Fruit fly (Drosophila melanogaster) whole organism, embryonic: Measurements from ENCODE around the gene CG34300.

ENCODE experiments used
- CG10147 ChIP-seq: fragments of 200-800 bp; sonication (Bioruptor generic); optimal IDR thresholded peaks from 2 replicates; lab custom pipeline; 2019; ENCODE audit warnings: missing biosample characterization, mild to moderate bottlenecking, missing genetic modification characterization, moderate library complexity
- CG12391 ChIP-seq: fragments of 200-800 bp; sonication (Bioruptor generic); optimal IDR thresholded peaks from 3 replicates; lab custom pipeline; 2018; ENCODE audit warnings: missing biosample characterization, mild to moderate bottlenecking, missing genetic modification characterization, moderate library complexity
- CG14710 ChIP-seq: fragments of 200-800 bp; sonication (Bioruptor generic); optimal IDR thresholded peaks from 3 replicates; lab custom pipeline; 2019; ENCODE audit warnings: missing biosample characterization, mild to moderate bottlenecking, missing genetic modification characterization, moderate library complexity
- CG14965 ChIP-seq: fragments of 200-800 bp; sonication (Bioruptor generic); optimal IDR thresholded peaks from 2 replicates; lab custom pipeline; 2016; ENCODE audit warnings: missing biosample characterization, missing genetic modification characterization, borderline replicate concordance
- CG15696 ChIP-seq: fragments of 200-800 bp; sonication (Bioruptor generic); optimal IDR thresholded peaks from 2 replicates; lab custom pipeline; 2019; ENCODE audit warnings: missing biosample characterization, mild to moderate bottlenecking, missing genetic modification characterization, moderate library complexity
- CG16815 ChIP-seq: fragments of 200-800 bp; sonication (Bioruptor generic); optimal IDR thresholded peaks from 3 replicates; lab custom pipeline; 2017; ENCODE audit warnings: missing biosample characterization, mild to moderate bottlenecking, missing genetic modification characterization
- CG18262 ChIP-seq: fragments of 200-800 bp; optimal IDR thresholded peaks from 3 replicates; lab custom pipeline; 2019; ENCODE audit warnings: missing biosample characterization, mild to moderate bottlenecking, missing genetic modification characterization, moderate library complexity
- CG2678 ChIP-seq: fragments of 200-800 bp; sonication (Bioruptor generic); optimal IDR thresholded peaks from 3 replicates; lab custom pipeline; 2019; ENCODE audit warnings: missing biosample characterization, mild to moderate bottlenecking, missing genetic modification characterization, moderate library complexity
- CG2875 ChIP-seq: fragments of 200-800 bp; sonication (Bioruptor generic); optimal IDR thresholded peaks from 2 replicates; lab custom pipeline; 2017; ENCODE audit warnings: missing biosample characterization, mild to moderate bottlenecking, missing genetic modification characterization, missing genetic modification reagents
- CG30403 ChIP-seq: fragments of 200-800 bp; sonication (Bioruptor generic); optimal IDR thresholded peaks from 3 replicates; lab custom pipeline; 2016; ENCODE audit warnings: missing biosample characterization, missing genetic modification characterization
- CG33213 ChIP-seq: fragments of 200-800 bp; sonication (Bioruptor generic); optimal IDR thresholded peaks from 3 replicates; lab custom pipeline; 2016; ENCODE audit warnings: missing biosample characterization, missing genetic modification characterization
- CG3995 ChIP-seq: fragments of 200-800 bp; sonication (Bioruptor generic); optimal IDR thresholded peaks from 3 replicates; lab custom pipeline; 2016; ENCODE audit warnings: missing biosample characterization, missing genetic modification characterization
- CG4617 ChIP-seq: fragments of 200-800 bp; sonication (Bioruptor generic); optimal IDR thresholded peaks from 3 replicates; lab custom pipeline; 2016; ENCODE audit warnings: missing biosample characterization, missing genetic modification characterization, borderline replicate concordance
- CG6272 ChIP-seq: fragments of 200-800 bp; sonication (Bioruptor generic); IDR thresholded peaks from 2 replicates; pipeline ENCODE4 v1.3.6; 2022; ENCODE audit warnings: missing biosample characterization, missing genetic modification characterization
- CG6765 ChIP-seq: fragments of 200-800 bp; sonication (Bioruptor generic); optimal IDR thresholded peaks from 3 replicates; lab custom pipeline; 2017; ENCODE audit warnings: missing biosample characterization, mild to moderate bottlenecking, missing genetic modification characterization
- CG7556 ChIP-seq: fragments of 200-800 bp; sonication (Bioruptor generic); optimal IDR thresholded peaks from 2 replicates; lab custom pipeline; 2017; ENCODE audit warnings: missing biosample characterization, mild to moderate bottlenecking, missing genetic modification characterization
- CG7987 ChIP-seq: fragments of 200-800 bp; sonication (Bioruptor generic); optimal IDR thresholded peaks from 2 replicates; lab custom pipeline; 2018; ENCODE audit warnings: missing biosample characterization, mild to moderate bottlenecking, missing genetic modification characterization, moderate library complexity
- CG8478 ChIP-seq: fragments of >200 bp; optimal IDR thresholded peaks from 2 replicates; lab custom pipeline; 2018
- CG9727 ChIP-seq: fragments of 200-800 bp; sonication (Bioruptor generic); optimal IDR thresholded peaks from 3 replicates; lab custom pipeline; 2017; ENCODE audit warnings: missing biosample characterization, mild to moderate bottlenecking, missing genetic modification characterization
- CG9876 ChIP-seq: fragments of 200-800 bp; sonication (Bioruptor generic); optimal IDR thresholded peaks from 2 replicates; lab custom pipeline; 2016; ENCODE audit warnings: missing biosample characterization, missing genetic modification characterization
- Camta ChIP-seq: fragments of 200-800 bp; sonication (Bioruptor generic); optimal IDR thresholded peaks from 2 replicates; lab custom pipeline; 2016; ENCODE audit warnings: missing biosample characterization, missing genetic modification characterization
- Dek ChIP-seq: fragments of 200-800 bp; sonication (Bioruptor generic); optimal IDR thresholded peaks from 3 replicates; lab custom pipeline; 2019; ENCODE audit warnings: missing biosample characterization, mild to moderate bottlenecking, missing genetic modification characterization, moderate library complexity
- Doc2 ChIP-seq: fragments of 200-800 bp; sonication (Bioruptor generic); IDR thresholded peaks from 2 replicates; pipeline ENCODE4 v1.3.6; 2022; ENCODE audit warnings: missing biosample characterization, missing genetic modification characterization
- Fer3 ChIP-seq: fragments of 200-800 bp; sonication (Bioruptor generic); optimal IDR thresholded peaks from 2 replicates; lab custom pipeline; 2018; ENCODE audit warnings: missing biosample characterization, mild to moderate bottlenecking, missing genetic modification characterization, moderate library complexity
- GATAe ChIP-seq: fragments of 200-800 bp; sonication (Bioruptor generic); conservative IDR thresholded peaks from 2 replicates; pipeline ENCODE4 v1.3.6; 2022; ENCODE audit warnings: missing biosample characterization, missing genetic modification characterization
- Hand ChIP-seq: fragments of 200-800 bp; sonication (Bioruptor generic); optimal IDR thresholded peaks from 2 replicates; lab custom pipeline; 2017; ENCODE audit warnings: mild to moderate bottlenecking, missing biosample characterization, missing genetic modification reagents, missing genetic modification characterization
- Hmx ChIP-seq: fragments of 200-800 bp; sonication (Bioruptor generic); optimal IDR thresholded peaks from 2 replicates; lab custom pipeline; 2016; ENCODE audit warnings: missing biosample characterization, missing genetic modification characterization
- Mad ChIP-seq: fragments of 200-800 bp; sonication (Bioruptor generic); optimal IDR thresholded peaks from 2 replicates; lab custom pipeline; 2016; ENCODE audit warnings: missing biosample characterization, missing genetic modification characterization
- Max ChIP-seq: fragments of 200-800 bp; sonication (Bioruptor generic); optimal IDR thresholded peaks from 2 replicates; lab custom pipeline; 2016; ENCODE audit warnings: missing biosample characterization, mild to moderate bottlenecking, missing genetic modification characterization
- Med ChIP-seq: fragments of 200-800 bp; sonication (Bioruptor generic); peaks from one replicate; lab custom pipeline; 2016; ENCODE audit warnings: missing biosample characterization, missing genetic modification characterization, mild to moderate bottlenecking, inconsistent platforms, moderate library complexity
- NK7.1 ChIP-seq: fragments of 200-800 bp; sonication (Bioruptor generic); optimal IDR thresholded peaks from 3 replicates; lab custom pipeline; 2016; ENCODE audit warnings: missing biosample characterization, missing genetic modification characterization
- Opbp ChIP-seq: fragments of 200-800 bp; sonication (Bioruptor generic); IDR thresholded peaks from 3 replicates; pipeline ENCODE4 v1.3.6; 2022; ENCODE audit warnings: missing biosample characterization, missing genetic modification characterization; ENCODE audit not compliant: partially characterized antibody
- PHDP ChIP-seq: fragments of 200-800 bp; sonication (Bioruptor generic); optimal IDR thresholded peaks from 3 replicates; lab custom pipeline; 2018; ENCODE audit warnings: missing biosample characterization, mild to moderate bottlenecking, missing genetic modification characterization, moderate library complexity
- Poxn ChIP-seq: fragments of 200-800 bp; sonication (Bioruptor generic); IDR thresholded peaks from 2 replicates; pipeline ENCODE4 v1.3.6; 2022; ENCODE audit warnings: missing biosample characterization, missing genetic modification characterization
- Usf ChIP-seq: fragments of 200-800 bp; sonication (Bioruptor generic); optimal IDR thresholded peaks from 2 replicates; lab custom pipeline; 2017; ENCODE audit warnings: missing genotype, missing biosample characterization, missing genetic modification characterization
- YL-1 ChIP-seq: fragments of 200-800 bp; sonication (Bioruptor generic); optimal IDR thresholded peaks from 3 replicates; lab custom pipeline; 2017; ENCODE audit warnings: missing biosample characterization, mild to moderate bottlenecking, missing genetic modification characterization
- ap ChIP-seq: fragments of 200-800 bp; sonication (Bioruptor generic); IDR thresholded peaks from 2 replicates; pipeline ENCODE4 v1.3.6; 2022; ENCODE audit warnings: missing biosample characterization, missing genetic modification characterization
- cato ChIP-seq: fragments of 200-800 bp; sonication (Bioruptor generic); optimal IDR thresholded peaks from 2 replicates; lab custom pipeline; 2016; ENCODE audit warnings: missing biosample characterization, missing genetic modification characterization, borderline replicate concordance
- dysf ChIP-seq: fragments of 200-800 bp; sonication (Bioruptor generic); IDR thresholded peaks from 3 replicates; pipeline ENCODE4 v1.3.6; 2022; ENCODE audit warnings: missing biosample characterization, missing genetic modification characterization
- gcm2 ChIP-seq: fragments of 200-800 bp; sonication (Bioruptor generic); optimal IDR thresholded peaks from 2 replicates; lab custom pipeline; 2016; ENCODE audit warnings: missing biosample characterization, missing genetic modification characterization
- gem ChIP-seq: fragments of 200-800 bp; sonication (Bioruptor generic); optimal IDR thresholded peaks from 2 replicates; lab custom pipeline; 2019; ENCODE audit warnings: missing biosample characterization, mild to moderate bottlenecking, missing genetic modification characterization, moderate library complexity
- ind ChIP-seq: fragments of 200-800 bp; sonication (Bioruptor generic); optimal IDR thresholded peaks from 3 replicates; lab custom pipeline; 2016; ENCODE audit warnings: missing biosample characterization, missing genetic modification characterization
- pnt ChIP-seq: fragments of 200-800 bp; sonication (Bioruptor generic); optimal IDR thresholded peaks from 3 replicates; lab custom pipeline; 2016; ENCODE audit warnings: missing biosample characterization, missing genetic modification characterization
- slou ChIP-seq: fragments of 200-800 bp; sonication (Bioruptor generic); optimal IDR thresholded peaks from 3 replicates; lab custom pipeline; 2016; ENCODE audit warnings: missing biosample characterization, missing genetic modification characterization
- stwl ChIP-seq: fragments of 200-800 bp; sonication (Bioruptor generic); optimal IDR thresholded peaks from 3 replicates; lab custom pipeline; 2018; ENCODE audit warnings: missing biosample characterization, mild to moderate bottlenecking, missing genetic modification characterization, moderate library complexity
- sug ChIP-seq: fragments of 200-800 bp; optimal IDR thresholded peaks from 2 replicates; lab custom pipeline; 2019; ENCODE audit warnings: missing biosample characterization, mild to moderate bottlenecking, missing genetic modification characterization, moderate library complexity
- tap ChIP-seq: fragments of 200-800 bp; optimal IDR thresholded peaks from 3 replicates; lab custom pipeline; 2019; ENCODE audit warnings: missing biosample characterization, mild to moderate bottlenecking, missing genetic modification characterization, moderate library complexity
- tgo ChIP-seq: fragments of 200-800 bp; sonication (Bioruptor generic); IDR thresholded peaks from 3 replicates; pipeline ENCODE4 v1.3.6; 2022; ENCODE audit warnings: missing biosample characterization, missing genetic modification characterization
- yki ChIP-seq: fragments of >200 bp; optimal IDR thresholded peaks from 3 replicates; lab custom pipeline; 2018
- zen ChIP-seq: fragments of 200-800 bp; sonication (Bioruptor generic); optimal IDR thresholded peaks from 3 replicates; lab custom pipeline; 2018; ENCODE audit warnings: missing biosample characterization, mild to moderate bottlenecking, missing genetic modification characterization, moderate library complexity

Gene CG34300

DNA sequence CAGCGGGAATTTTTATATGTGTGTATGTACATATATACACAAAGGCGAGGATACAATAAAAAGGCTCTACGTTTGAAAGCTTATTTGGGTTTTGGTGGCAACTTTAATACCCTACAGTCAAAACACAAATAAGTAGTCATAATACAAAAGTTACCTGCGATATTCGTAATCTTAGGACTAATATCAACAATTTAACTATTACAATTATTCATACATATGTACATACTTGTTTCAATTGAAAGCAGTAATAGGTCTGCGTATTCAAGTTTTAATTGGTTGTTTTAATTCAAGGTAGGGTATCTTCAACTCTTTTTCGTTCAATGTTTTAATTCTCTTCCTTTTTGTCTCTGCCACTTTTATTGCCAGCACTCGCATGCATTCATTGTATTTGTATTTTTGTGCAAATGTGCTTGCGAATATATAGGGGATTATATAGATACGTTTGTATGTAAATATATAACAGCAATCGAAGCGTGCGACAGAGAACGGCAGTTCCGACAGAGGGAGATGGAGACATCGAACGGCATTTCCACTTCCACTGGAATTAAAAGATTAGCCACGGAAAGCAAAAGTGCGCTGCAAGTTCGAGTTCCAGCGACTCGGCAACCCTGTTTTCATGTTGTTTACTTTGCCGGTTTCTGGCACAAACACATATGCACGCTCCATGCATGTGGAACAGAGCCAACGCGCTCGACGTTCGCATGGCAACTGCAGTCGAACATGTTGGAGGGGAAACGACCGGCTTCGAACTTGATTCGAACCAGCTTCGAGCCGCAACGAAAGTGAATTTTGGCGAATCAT, 29.8 kb downstream of the CG34300 start (continued):
- TF ChIP-seq Opbp = no peak
- peak; percentile 35 for TF ChIP-seq tap (tag; lab: Kevin White, UChicago)
- peak; percentile 31 for TF ChIP-seq ind (GFP tag; lab: Kevin White, UChicago)
- no peak for TF ChIP-seq CG3995 (GFP tag; lab: Kevin White, UChicago)
- no peak for TF ChIP-seq Hmx (GFP tag; lab: Kevin White, UChicago)
- TF ChIP-seq CG18262 (tag; lab: Kevin White, UChicago) = peak; percentile 32
- peak; percentile 55 for TF ChIP-seq CG7987 (GFP tag; lab: Kevin White, UChicago)
- no peak for TF ChIP-seq YL-1 (GFP tag; lab: Kevin White, UChicago)
- no peak for TF ChIP-seq Hand (GFP tag; lab: Kevin White, UChicago)
- peak; percentile 42 for TF ChIP-seq CG15696 (tag; lab: Kevin White, UChicago)
- no peak for TF ChIP-seq CG6272
- no peak for TF ChIP-seq cato (GFP tag; lab: Kevin White, UChicago)
- TF ChIP-seq Usf (GFP tag; lab: Kevin White, UChicago) = no peak
- no peak for TF ChIP-seq CG14965 (GFP tag; lab: Kevin White, UChicago)
- TF ChIP-seq CG8478 (lab: Kevin White, UChicago) = no peak
- TF ChIP-seq CG30403 (GFP tag; lab: Kevin White, UChicago) = peak; percentile 56
- no peak for TF ChIP-seq pnt (GFP tag; lab: Kevin White, UChicago)
- peak; percentile 39 for TF ChIP-seq Mad
- TF ChIP-seq Fer3 (tag; lab: Kevin White, UChicago) = peak; percentile 16
- TF ChIP-seq Poxn (GFP tag; lab: Robert Waterston, UW) = no peak
- peak; percentile 95 for TF ChIP-seq Med (GFP tag; lab: Kevin White, UChicago)
- peak; percentile 38; the same call in 1 of the 3 replicates for TF ChIP-seq dysf (GFP tag; lab: Robert Waterston, UW)
- TF ChIP-seq CG6765 (GFP tag; lab: Kevin White, UChicago) = peak; percentile 1
- TF ChIP-seq CG9727 = peak; percentile 34
- TF ChIP-seq zen (tag; lab: Kevin White, UChicago) = no peak
- TF ChIP-seq GATAe (GFP tag; lab: Robert Waterston, UW) = no peak
- TF ChIP-seq Dek (tag; lab: Kevin White, UChicago) = no peak
- TF ChIP-seq Doc2 (GFP tag; lab: Robert Waterston, UW) = no peak
- peak; percentile 44 for TF ChIP-seq CG2875 (GFP tag; lab: Kevin White, UChicago)
- TF ChIP-seq sug (tag; lab: Kevin White, UChicago) = peak; percentile 12
- TF ChIP-seq CG4617 (GFP tag; lab: Kevin White, UChicago) = no peak
- peak; percentile 43 for TF ChIP-seq CG14710 (tag; lab: Kevin White, UChicago)
- no peak for TF ChIP-seq NK7.1 (GFP tag; lab: Kevin White, UChicago)
- TF ChIP-seq CG7556 = no peak
- TF ChIP-seq gem (tag; lab: Kevin White, UChicago) = peak; percentile 39
- TF ChIP-seq PHDP (tag; lab: Kevin White, UChicago) = peak; percentile 53
- peak; percentile 46 for TF ChIP-seq CG33213 (GFP tag; lab: Kevin White, UChicago)
- peak; percentile 51 for TF ChIP-seq CG2678 (tag; lab: Kevin White, UChicago)
- TF ChIP-seq CG10147 = no peak
- peak; percentile 26 for TF ChIP-seq CG12391 (tag; lab: Kevin White, UChicago)
- TF ChIP-seq Camta (GFP tag; lab: Kevin White, UChicago) = peak; percentile 52
- no peak for TF ChIP-seq ap (GFP tag; lab: Robert Waterston, UW)
- peak; percentile 88 for TF ChIP-seq stwl (tag; lab: Kevin White, UChicago)
- no peak for TF ChIP-seq CG9876 (GFP tag; lab: Kevin White, UChicago)
- no peak for TF ChIP-seq Max (GFP tag; lab: Kevin White, UChicago)
- TF ChIP-seq CG16815 (GFP tag; lab: Kevin White, UChicago) = no peak
- TF ChIP-seq tgo (GFP tag; lab: Robert Waterston, UW) = 0 out of 3 replicates have a peak, but pooled peaks have one; percentile 36
- TF ChIP-seq gcm2 (GFP tag; lab: Kevin White, UChicago) = peak; percentile 3
- TF ChIP-seq slou (GFP tag; lab: Kevin White, UChicago) = no peak
- no peak for TF ChIP-seq yki (lab: Kevin White, UChicago)
